Worm (Caenorhabditis elegans): ENCODE data around the gene stau-1.
A peak's percentile ranks its signal among the peaks of the same experiment; 100 is the strongest.

ce11 chrX:1053929-1054328 is 18.8 kb upstream of the stau-1 start, which contains the start of gene ncs-3:
- TF ChIP-seq ztf-11 (tag; optimal IDR thresholded peaks at IDR 0.05) (no peak), snpc-4 (tag; optimal IDR thresholded peaks at IDR 0.05) (no peak), nhr-11 (tag; optimal IDR thresholded peaks at IDR 0.05) (no peak), mep-1 (tag; optimal IDR thresholded peaks at IDR 0.05) (no peak), nhr-237 (tag; optimal IDR thresholded peaks at IDR 0.05) (no peak), rnt-1 (tag; optimal IDR thresholded peaks at IDR 0.05) (peak; percentile 53), lin-39 (tag; optimal IDR thresholded peaks at IDR 0.05) (peak; percentile 94)
